Fruit fly (Drosophila melanogaster) whole organism, embryonic: Measurements from ENCODE around the gene CG43645.
A peak's percentile ranks its signal among the peaks of the same experiment; 100 is the strongest.

Experiments used
- CG10462 ChIP-seq: fragments of 200-800 bp; sonication (Bioruptor generic); optimal IDR thresholded peaks from 2 replicates; lab custom pipeline; 2016; ENCODE audit warnings: missing biosample characterization, missing genetic modification characterization
- CG10565 ChIP-seq: fragments of 200-800 bp; sonication (Bioruptor generic); optimal IDR thresholded peaks from 3 replicates; lab custom pipeline; 2016; ENCODE audit warnings: missing biosample characterization, mild to moderate bottlenecking, missing genetic modification characterization
- CG12744 ChIP-seq: fragments of 200-800 bp; sonication (Bioruptor generic); optimal IDR thresholded peaks from 2 replicates; lab custom pipeline; 2016; ENCODE audit warnings: missing biosample characterization, missing genetic modification characterization
- CG13424 ChIP-seq: fragments of 200-800 bp; sonication (Bioruptor generic); optimal IDR thresholded peaks from 2 replicates; lab custom pipeline; 2019; ENCODE audit warnings: missing biosample characterization, mild to moderate bottlenecking, missing genetic modification characterization, moderate library complexity
- CG13775 ChIP-seq: fragments of 200-800 bp; sonication (Bioruptor generic); optimal IDR thresholded peaks from 3 replicates; lab custom pipeline; 2017; ENCODE audit warnings: missing biosample characterization, mild to moderate bottlenecking, missing genetic modification characterization
- CG14965 ChIP-seq: fragments of 200-800 bp; sonication (Bioruptor generic); optimal IDR thresholded peaks from 2 replicates; lab custom pipeline; 2016; ENCODE audit warnings: missing biosample characterization, missing genetic modification characterization, borderline replicate concordance
- CG15073 ChIP-seq: fragments of 200-800 bp; sonication (Bioruptor generic); optimal IDR thresholded peaks from 2 replicates; lab custom pipeline; 2016; ENCODE audit warnings: missing biosample characterization, missing genetic modification characterization
- CG17802 ChIP-seq: fragments of 200-800 bp; sonication (Bioruptor generic); optimal IDR thresholded peaks from 2 replicates; lab custom pipeline; 2018; ENCODE audit warnings: missing biosample characterization, mild to moderate bottlenecking, missing genetic modification characterization, moderate library complexity
- CG18262 ChIP-seq: fragments of 200-800 bp; optimal IDR thresholded peaks from 3 replicates; lab custom pipeline; 2019; ENCODE audit warnings: missing biosample characterization, mild to moderate bottlenecking, missing genetic modification characterization, moderate library complexity
- CG2199 ChIP-seq: fragments of 200-800 bp; sonication (Bioruptor generic); IDR thresholded peaks from 3 replicates; pipeline ENCODE4 v1.3.6; 2022; ENCODE audit warnings: missing biosample characterization, missing genetic modification characterization
- CG2678 ChIP-seq: fragments of 200-800 bp; sonication (Bioruptor generic); optimal IDR thresholded peaks from 3 replicates; lab custom pipeline; 2019; ENCODE audit warnings: missing biosample characterization, mild to moderate bottlenecking, missing genetic modification characterization, moderate library complexity
- CG30431 ChIP-seq: fragments of 200-800 bp; sonication (Bioruptor generic); optimal IDR thresholded peaks from 2 replicates; lab custom pipeline; 2017; ENCODE audit warnings: missing biosample characterization, missing genetic modification characterization
- CG33557 ChIP-seq: fragments of 200-800 bp; sonication (Bioruptor generic); optimal IDR thresholded peaks from 2 replicates; lab custom pipeline; 2019; ENCODE audit warnings: missing biosample characterization, mild to moderate bottlenecking, missing genetic modification characterization, moderate library complexity
- CG4282 ChIP-seq: fragments of 200-800 bp; sonication (Bioruptor generic); optimal IDR thresholded peaks from 2 replicates; lab custom pipeline; 2016; ENCODE audit warnings: missing biosample characterization, missing genetic modification characterization
- CG43689 ChIP-seq: fragments of 200-800 bp; sonication (Bioruptor generic); IDR thresholded peaks from 2 replicates; pipeline ENCODE4 v1.3.6; 2022; ENCODE audit warnings: missing biosample characterization, missing genetic modification characterization
- CG6654 ChIP-seq: fragments of 200-800 bp; sonication (Bioruptor generic); optimal IDR thresholded peaks from 2 replicates; lab custom pipeline; 2017; ENCODE audit warnings: missing biosample characterization, mild to moderate bottlenecking, missing genetic modification characterization
- CG8281 ChIP-seq: fragments of 200-800 bp; sonication (Bioruptor generic); optimal IDR thresholded peaks from 2 replicates; lab custom pipeline; 2018; ENCODE audit warnings: missing biosample characterization, mild to moderate bottlenecking, missing genetic modification characterization, moderate library complexity
- CG9932 ChIP-seq: fragments of 200-800 bp; sonication (Bioruptor generic); IDR thresholded peaks from 2 replicates; pipeline ENCODE4 v1.3.6; 2022; ENCODE audit warnings: missing biosample characterization, missing genetic modification characterization
- D19A ChIP-seq: fragments of 200-800 bp; optimal IDR thresholded peaks from 3 replicates; lab custom pipeline; 2019; ENCODE audit warnings: missing biosample characterization, mild to moderate bottlenecking, missing genetic modification characterization, moderate library complexity
- Dp ChIP-seq: fragments of 200-800 bp; sonication (Bioruptor generic); optimal IDR thresholded peaks from 2 replicates; lab custom pipeline; 2018; ENCODE audit warnings: missing biosample characterization, mild to moderate bottlenecking, missing genetic modification characterization, moderate library complexity
- ERR ChIP-seq: fragments of 200-800 bp; sonication (Bioruptor generic); optimal IDR thresholded peaks from 2 replicates; lab custom pipeline; 2016; ENCODE audit warnings: missing biosample characterization, missing genetic modification characterization
- Elba2 ChIP-seq: fragments of 200-800 bp; sonication (Bioruptor generic); optimal IDR thresholded peaks from 3 replicates; lab custom pipeline; 2016; ENCODE audit warnings: missing biosample characterization, missing genetic modification characterization
- NC2β ChIP-seq: fragments of 200-800 bp; sonication (Bioruptor generic); optimal IDR thresholded peaks from 2 replicates; lab custom pipeline; 2016; ENCODE audit warnings: missing biosample characterization, missing genetic modification characterization
- Sin3A ChIP-seq: fragments of >200 bp; optimal IDR thresholded peaks from 2 replicates; lab custom pipeline; 2018
- Sox102F ChIP-seq: fragments of 200-800 bp; sonication (Bioruptor generic); optimal IDR thresholded peaks from 2 replicates; lab custom pipeline; 2018; ENCODE audit warnings: missing biosample characterization, mild to moderate bottlenecking, missing genetic modification characterization, moderate library complexity
- Ssrp ChIP-seq: fragments of 200-800 bp; sonication (Bioruptor generic); optimal IDR thresholded peaks from 2 replicates; lab custom pipeline; 2018; ENCODE audit warnings: missing biosample characterization, mild to moderate bottlenecking, missing genetic modification characterization, moderate library complexity
- ab ChIP-seq: fragments of 200-800 bp; sonication (Bioruptor generic); optimal IDR thresholded peaks from 2 replicates; lab custom pipeline; 2016; ENCODE audit warnings: missing biosample characterization, missing genetic modification characterization
- ap ChIP-seq: fragments of 200-800 bp; sonication (Bioruptor generic); IDR thresholded peaks from 2 replicates; pipeline ENCODE4 v1.3.6; 2022; ENCODE audit warnings: missing biosample characterization, missing genetic modification characterization
- bsh ChIP-seq, 2 experiments: fragments of 200-800 bp; sonication (Bioruptor generic); optimal IDR thresholded peaks; 2 replicates each; lab custom pipeline; 2017 to 2018; ENCODE audit warnings: mild to moderate bottlenecking in 2 of 2, missing biosample characterization in 2 of 2, missing genetic modification characterization in 2 of 2, moderate library complexity in 1 of 2
- chif ChIP-seq, 2 experiments: fragments of 200-800 bp; sonication (Bioruptor generic); optimal IDR thresholded peaks; 3 replicates each; lab custom pipeline; 2016; ENCODE audit warnings: missing biosample characterization in 2 of 2, missing genetic modification characterization in 2 of 2
- corto ChIP-seq: fragments of 200-800 bp; sonication (Bioruptor generic); optimal IDR thresholded peaks from 2 replicates; lab custom pipeline; 2016; ENCODE audit warnings: missing biosample characterization, mild to moderate bottlenecking, missing genetic modification characterization, moderate library complexity
- disco-r ChIP-seq: fragments of 200-800 bp; sonication (Bioruptor generic); optimal IDR thresholded peaks from 2 replicates; lab custom pipeline; 2016; ENCODE audit warnings: missing biosample characterization, missing genetic modification characterization
- eyg ChIP-seq: fragments of 200-800 bp; sonication (Bioruptor generic); optimal IDR thresholded peaks from 3 replicates; lab custom pipeline; 2016; ENCODE audit warnings: missing biosample characterization, missing genetic modification characterization
- ham ChIP-seq: fragments of 200-800 bp; sonication (Bioruptor generic); IDR thresholded peaks from 2 replicates; pipeline ENCODE4 v1.3.6; 2022; ENCODE audit warnings: missing biosample characterization, missing genetic modification characterization
- jumu ChIP-seq: fragments of 200-800 bp; sonication (Bioruptor generic); optimal IDR thresholded peaks from 3 replicates; lab custom pipeline; 2016; ENCODE audit warnings: missing biosample characterization, missing genetic modification characterization
- lab ChIP-seq: fragments of 200-800 bp; sonication (Bioruptor generic); optimal IDR thresholded peaks from 3 replicates; lab custom pipeline; 2017; ENCODE audit warnings: missing biosample characterization, missing genetic modification characterization, mild to moderate bottlenecking, moderate library complexity, missing genetic modification reagents
- mirr ChIP-seq: fragments of 200-800 bp; sonication (Bioruptor generic); optimal IDR thresholded peaks from 3 replicates; lab custom pipeline; 2018; ENCODE audit warnings: missing biosample characterization, mild to moderate bottlenecking, missing genetic modification characterization
- otp ChIP-seq: fragments of 200-800 bp; sonication (Bioruptor generic); IDR thresholded peaks from 3 replicates; pipeline ENCODE4, ENCODE4 v1.3.6; 2022; ENCODE audit warnings: missing biosample characterization, missing genetic modification characterization
- pan ChIP-seq, 4 experiments: fragments of >200 bp in 3 of 4; fragments of 200-800 bp in 1 of 4; sonication (Bioruptor generic) in 1 of 4; optimal IDR thresholded peaks in 3 of 4; IDR thresholded peaks in 1 of 4; 2 replicates each; pipeline versions ENCODE4 v1.3.6 to Lab custom; 2017 to 2022; ENCODE audit warnings: missing biosample characterization in 2 of 4, missing genetic modification characterization in 2 of 4, mixed read lengths in 1 of 4
- pb ChIP-seq: fragments of 200-800 bp; sonication (Bioruptor generic); optimal IDR thresholded peaks from 3 replicates; lab custom pipeline; 2016; ENCODE audit warnings: missing biosample characterization, missing genetic modification characterization
- pfk ChIP-seq: fragments of 200-800 bp; sonication (Bioruptor generic); optimal IDR thresholded peaks from 2 replicates; lab custom pipeline; 2018; ENCODE audit warnings: missing biosample characterization, mild to moderate bottlenecking, missing genetic modification characterization, moderate library complexity
- stwl ChIP-seq: fragments of 200-800 bp; sonication (Bioruptor generic); optimal IDR thresholded peaks from 3 replicates; lab custom pipeline; 2018; ENCODE audit warnings: missing biosample characterization, mild to moderate bottlenecking, missing genetic modification characterization, moderate library complexity
- tna ChIP-seq: fragments of 200-800 bp; sonication (Bioruptor generic); IDR thresholded peaks from 2 replicates; pipeline ENCODE4 v1.3.6; 2022; ENCODE audit warnings: missing biosample characterization, missing genetic modification characterization; ENCODE audit not compliant: partially characterized antibody
- tup ChIP-seq: fragments of 200-800 bp; sonication (Bioruptor generic); optimal IDR thresholded peaks from 2 replicates; lab custom pipeline; 2016; ENCODE audit warnings: missing biosample characterization, mild to moderate bottlenecking, missing genetic modification characterization, moderate library complexity
- usp ChIP-seq: fragments of >200 bp; optimal IDR thresholded peaks from 2 replicates; lab custom pipeline; 2017; ENCODE audit warnings: missing biosample characterization, missing genetic modification characterization
- vnd ChIP-seq: fragments of 200-800 bp; sonication (Bioruptor generic); IDR thresholded peaks from 3 replicates; pipeline ENCODE4 v1.3.6; 2022; ENCODE audit warnings: missing biosample characterization, missing genetic modification characterization; ENCODE audit not compliant: partially characterized antibody
- zfh1 ChIP-seq: fragments of 200-800 bp; sonication (Bioruptor generic); IDR thresholded peaks from 3 replicates; pipeline ENCODE4 v1.3.6; 2022; ENCODE audit warnings: missing biosample characterization, missing genetic modification characterization

Gene CG43645

DNA sequence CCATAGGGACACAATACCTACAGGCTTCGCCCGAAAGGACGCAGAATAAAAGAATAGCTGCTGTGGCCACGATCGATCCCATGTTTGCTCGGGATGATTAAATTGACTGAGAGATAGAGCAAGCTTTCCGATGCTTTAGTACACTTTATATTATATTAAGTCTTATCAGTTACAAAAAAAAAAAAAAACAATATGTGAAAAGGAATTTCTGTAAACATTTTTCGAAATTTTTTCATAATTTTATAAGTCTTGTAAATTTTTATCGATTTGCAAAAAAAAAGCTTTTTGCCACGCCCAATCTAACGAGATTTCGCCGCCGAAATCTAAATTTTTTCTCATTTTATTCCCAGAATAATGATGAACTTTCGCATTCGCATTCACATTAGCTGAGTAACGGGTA is 27.6 kb upstream of the CG43645 start, which contains the start of gene CG18563:
Gene CG18563 (minus strand): TSS at position 101 of the 400 bp plus-strand sequence.
- TF ChIP-seq mirr (GFP tag; lab: Kevin White, UChicago), result no peak
- no peak for TF ChIP-seq eyg (GFP tag; lab: Kevin White, UChicago)
- TF ChIP-seq ab (GFP tag; lab: Kevin White, UChicago), result no peak
- no peak for TF ChIP-seq CG6654
- no peak for TF ChIP-seq Sox102F (GFP tag; lab: Kevin White, UChicago)
- TF ChIP-seq CG13424 (tag; lab: Kevin White, UChicago), result no peak
- TF ChIP-seq zfh1 (GFP tag; lab: Robert Waterston, UW), result no peak
- TF ChIP-seq Sin3A (lab: Kevin White, UChicago), result no peak
- TF ChIP-seq CG8281 (tag; lab: Kevin White, UChicago), result no peak
- no peak for TF ChIP-seq CG17802
- no peak for TF ChIP-seq CG2678 (tag; lab: Kevin White, UChicago)
- no peak for TF ChIP-seq Ssrp
- no peak for TF ChIP-seq bsh (GFP tag; optimal IDR thresholded peaks at IDR 0.05; lab: Kevin White, UChicago)
- no peak for TF ChIP-seq ap (GFP tag; lab: Robert Waterston, UW)
- TF ChIP-seq usp (GFP tag; lab: Kevin White, UChicago), result no peak
- TF ChIP-seq Elba2 (GFP tag; lab: Kevin White, UChicago), result no peak
- no peak for TF ChIP-seq lab (GFP tag; lab: Kevin White, UChicago)
- no peak for TF ChIP-seq CG30431 (GFP tag; lab: Kevin White, UChicago)
- TF ChIP-seq jumu (GFP tag; lab: Kevin White, UChicago), result no peak
- TF ChIP-seq, all 482 proteins: peak for 0

DNA sequence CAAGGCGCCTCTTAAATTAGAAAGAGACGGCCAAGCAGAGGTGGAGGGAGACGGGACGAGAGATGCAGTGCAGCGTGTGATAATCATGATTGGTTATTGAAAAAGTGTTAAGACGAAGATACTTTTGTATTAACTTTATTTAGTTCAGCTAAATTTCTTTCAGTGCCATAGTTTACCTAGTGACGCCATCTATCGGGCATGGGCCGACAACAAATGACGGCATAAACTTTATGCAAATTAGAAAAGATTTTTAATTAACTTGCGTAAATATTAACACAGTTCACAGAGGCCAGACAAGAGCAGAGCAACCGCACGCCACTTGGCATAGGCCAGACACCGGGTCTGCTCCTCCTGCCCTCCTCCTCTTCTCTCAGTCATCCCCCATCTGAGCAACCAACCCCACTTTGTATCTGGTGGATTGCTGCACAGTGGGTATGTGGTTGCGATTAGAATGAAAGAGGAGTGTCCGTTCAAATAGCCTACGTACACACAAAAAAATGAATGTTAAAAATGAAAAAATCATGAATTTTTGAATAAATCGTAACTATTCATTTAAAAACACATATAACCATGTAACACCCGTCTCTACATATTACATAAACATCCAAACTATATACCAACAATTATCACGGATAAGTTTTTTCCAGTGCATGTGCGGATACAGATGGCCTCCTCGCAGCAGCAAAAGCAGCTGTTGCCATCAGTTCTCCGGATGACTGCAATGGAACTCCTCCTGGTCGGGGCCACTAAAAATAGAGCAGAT is 19.5 kb upstream of the CG43645 start:
- TF ChIP-seq stwl (no peak), Sox102F (GFP tag; lab: Kevin White, UChicago) (peak; percentile 90), CG13775 (GFP tag; lab: Kevin White, UChicago) (peak; percentile 73), CG10462 (GFP tag; lab: Kevin White, UChicago) (peak; percentile 51), CG43689 (no peak), CG33557 (GFP tag; lab: Kevin White, UChicago) (peak; percentile 60), CG15073 (GFP tag; lab: Kevin White, UChicago) (peak; percentile 23), mirr (GFP tag; lab: Kevin White, UChicago) (no peak), pfk (no peak), CG10565 (GFP tag; lab: Kevin White, UChicago) (peak; percentile 7), CG4282 (GFP tag; lab: Kevin White, UChicago) (peak; percentile 69), D19A (peak; percentile 85), otp (GFP tag; lab: Robert Waterston, UW) (peak; percentile 41; the same call in 1 of the 3 replicates), CG9932 (GFP tag; lab: Robert Waterston, UW) (no peak), chif (GFP tag; optimal IDR thresholded peaks at IDR 0.05; lab: Kevin White, UChicago) (peak; percentile 84), disco-r (GFP tag; lab: Kevin White, UChicago) (peak; percentile 44), NC2β (GFP tag; lab: Kevin White, UChicago) (peak; percentile 72), pan (optimal IDR thresholded peaks at IDR 0.05; lab: Kevin White, UChicago) (no peak), pan (GFP tag; optimal IDR thresholded peaks at IDR 0.05 in 1 of 2, IDR thresholded peaks at IDR 0.05 in 1 of 2) (peak in 1 of 2 experiments; percentile 74), CG12744 (GFP tag; lab: Kevin White, UChicago) (peak; percentile 52), pb (GFP tag; lab: Kevin White, UChicago) (peak; percentile 75), CG14965 (peak; percentile 21), tna (no peak), ham (GFP tag; lab: Robert Waterston, UW) (no peak), CG18262 (tag; lab: Kevin White, UChicago) (peak; percentile 88), ERR (GFP tag; lab: Kevin White, UChicago) (peak; percentile 61), Dp (GFP tag; lab: Kevin White, UChicago) (no peak), CG30431 (GFP tag; lab: Kevin White, UChicago) (peak; percentile 71), vnd (GFP tag; lab: Robert Waterston, UW) (no peak), CG2199 (0 out of 3 replicates have a peak, but pooled peaks have one; percentile 49), corto (GFP tag; lab: Kevin White, UChicago) (no peak), tup (GFP tag; lab: Kevin White, UChicago) (peak; percentile 27)
